Fruit fly (Drosophila melanogaster): Measurements from ENCODE around the gene lok.

The lok gene

DNA sequence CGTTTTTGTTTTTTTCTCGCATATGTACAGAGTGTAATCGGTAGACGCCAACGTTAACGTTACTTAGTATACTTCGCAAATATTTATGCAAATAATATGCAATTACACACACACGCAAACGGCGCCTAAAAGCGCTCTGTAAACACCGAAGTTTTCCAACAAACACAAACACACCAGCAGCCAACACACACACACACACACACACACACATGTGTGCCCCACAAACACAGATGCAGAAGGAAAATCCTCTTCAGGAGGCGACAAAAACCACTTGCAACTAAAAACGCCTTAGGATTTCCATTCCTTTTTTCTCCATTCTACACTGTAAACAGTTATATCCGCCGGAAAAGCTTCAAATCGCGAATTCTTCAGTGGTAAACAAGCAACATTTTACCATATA is 3.8 kb upstream of the lok start:
- TF ChIP-seq Gug (GFP tag; IDR thresholded peaks at IDR 0.05) (0 out of 2 replicates have a peak, but pooled peaks have one; percentile 15), CG8632 (GFP tag; optimal IDR thresholded peaks at IDR 0.05) (no peak), Eip93F (GFP tag; optimal IDR thresholded peaks at IDR 0.05) (no peak), lz (GFP tag; optimal IDR thresholded peaks at IDR 0.05) (no peak), CG10631 (GFP tag; optimal IDR thresholded peaks at IDR 0.05) (peak; percentile 9), salr (GFP tag; optimal IDR thresholded peaks at IDR 0.05) (no peak), CG1621 (tag; optimal IDR thresholded peaks at IDR 0.05) (no peak)

DNA sequence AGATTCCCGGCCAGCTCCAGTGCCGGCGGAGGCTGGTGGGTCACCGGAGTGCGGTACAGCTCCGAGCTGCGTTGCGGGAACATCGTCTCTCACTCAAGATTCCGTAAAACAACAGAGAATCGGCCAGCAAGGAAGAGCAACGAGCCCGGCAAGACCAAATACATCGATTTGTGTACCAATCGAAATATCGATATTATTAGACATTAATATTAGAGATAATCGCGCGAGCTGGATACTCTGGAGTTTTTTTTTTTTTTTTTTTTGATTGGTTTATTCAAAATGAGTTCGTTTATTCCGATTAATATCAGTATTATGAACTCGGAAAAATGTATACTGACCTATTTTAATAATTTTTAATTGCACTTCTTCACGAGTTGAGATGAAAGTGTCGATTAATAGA is 4.3 kb downstream of the lok start, which contains the start of gene vls:
Gene vls, minus strand, starts transcription at position 164 of the 400 bp plus-strand sequence.
- no peak for TF ChIP-seq Ets21C (GFP tag; optimal IDR thresholded peaks at IDR 0.05)
- peak; percentile 42 for TF ChIP-seq Eip78C (GFP tag)

DNA sequence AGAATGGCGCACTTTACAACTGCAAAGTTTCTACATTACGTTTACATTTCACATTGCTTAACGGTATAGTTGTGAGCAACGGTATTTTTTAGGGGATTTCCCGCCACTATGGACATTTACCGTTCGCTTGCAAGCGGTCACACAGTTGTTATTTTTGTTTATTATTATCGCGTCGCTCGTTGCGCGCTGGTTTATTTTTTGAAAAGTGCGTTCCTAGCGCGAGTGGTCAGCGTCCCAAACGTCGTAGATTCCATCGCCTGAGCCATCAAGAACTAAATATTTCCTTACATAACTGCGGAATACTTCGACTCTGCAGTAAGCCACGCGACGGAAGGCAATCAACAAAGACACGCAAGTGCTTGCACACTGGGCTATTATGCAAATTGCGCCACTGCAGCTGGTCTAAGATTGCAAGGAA is 5.0 kb downstream of the lok start, which contains the start of gene bwa:
Gene bwa, plus strand, starts transcription at position 159 of the 418 bp plus-strand sequence.
- TF ChIP-seq cyc (GFP tag; optimal IDR thresholded peaks at IDR 0.05) (no peak), eg (GFP tag; IDR thresholded peaks at IDR 0.05) (no peak), Eip93F (GFP tag; optimal IDR thresholded peaks at IDR 0.05) (no peak), CG6792 (GFP tag; optimal IDR thresholded peaks at IDR 0.05) (no peak), Ets96B (tag; optimal IDR thresholded peaks at IDR 0.05) (no peak), net (GFP tag; optimal IDR thresholded peaks at IDR 0.05) (no peak), fkh (GFP tag; optimal IDR thresholded peaks at IDR 0.05) (peak; percentile 47), CG6163 (GFP tag; IDR thresholded peaks at IDR 0.05) (no peak), CG3919 (GFP tag; optimal IDR thresholded peaks at IDR 0.05) (peak; percentile 29), dsx (GFP tag; optimal IDR thresholded peaks at IDR 0.05; ENCODE audit: poor library complexity, severe bottlenecking) (no peak), CG3032 (tag; optimal IDR thresholded peaks at IDR 0.05) (no peak), Eip78C (GFP tag) (peak; percentile 74), CG15336 (GFP tag; IDR thresholded peaks at IDR 0.05) (peak; percentile 29; the same call in 1 of the 2 replicates), CG6854 (GFP tag; optimal IDR thresholded peaks at IDR 0.05) (peak; percentile 0), CG11294 (GFP tag; IDR thresholded peaks at IDR 0.05) (no peak), CG9139 (GFP tag; optimal IDR thresholded peaks at IDR 0.05) (no peak), achi (GFP tag; optimal IDR thresholded peaks at IDR 0.05) (no peak), Sox14 (GFP tag; optimal IDR thresholded peaks at IDR 0.05) (peak; percentile 45), Eip75B (GFP tag; optimal IDR thresholded peaks at IDR 0.05) (no peak), fd59A (GFP tag; optimal IDR thresholded peaks at IDR 0.05) (no peak), CG4318 (GFP tag; optimal IDR thresholded peaks at IDR 0.05) (no peak), CG11902 (GFP tag; optimal IDR thresholded peaks at IDR 0.05) (no peak), svp (GFP tag) (no peak), CG10669 (GFP tag; optimal IDR thresholded peaks at IDR 0.05) (no peak), CG11762 (GFP tag; optimal IDR thresholded peaks at IDR 0.05; ENCODE audit: insufficient read depth) (no peak), CG8319 (GFP tag; optimal IDR thresholded peaks at IDR 0.05) (no peak), CG16779 (tag; optimal IDR thresholded peaks at IDR 0.05) (peak; percentile 4), CG8632 (GFP tag; optimal IDR thresholded peaks at IDR 0.05) (no peak), CG6808 (GFP tag; optimal IDR thresholded peaks at IDR 0.05) (no peak), Blimp-1 (GFP tag; optimal IDR thresholded peaks at IDR 0.05) (no peak), esn (GFP tag; optimal IDR thresholded peaks at IDR 0.05) (peak; percentile 1), Sox15 (GFP tag; optimal IDR thresholded peaks at IDR 0.05) (no peak), ss (GFP tag; optimal IDR thresholded peaks at IDR 0.05) (peak; percentile 43 to 52), CG34406 (GFP tag; optimal IDR thresholded peaks at IDR 0.05) (no peak), Smox (GFP tag; optimal IDR thresholded peaks at IDR 0.05) (no peak)

All from whole organism, prepupa.